Worm (Caenorhabditis elegans) whole organism, L1 larva: ENCODE measurements around the gene dpy-3.

Experiments
- aha-1 ChIP-seq: fragments of 150-350 bp; optimal IDR thresholded peaks from 2 replicates; lab custom pipeline; 2014; ENCODE audit warnings: missing biosample characterization, missing genetic modification characterization
- ama-1 ChIP-seq: fragments of 150-350 bp; optimal IDR thresholded peaks from 2 replicates; lab custom pipeline; 2014
- blmp-1 ChIP-seq: fragments of 150-350 bp; optimal IDR thresholded peaks from 2 replicates; lab custom pipeline; 2014; ENCODE audit warnings: missing biosample characterization, missing genetic modification characterization
- ceh-63 ChIP-seq: fragments of 200-800 bp; sonication (Bioruptor generic); optimal IDR thresholded peaks from 2 replicates; lab custom pipeline; 2018; ENCODE audit warnings: mild to moderate bottlenecking, missing genetic modification characterization, missing compliant biosample characterization
- dsc-1 ChIP-seq: sonication (generic microtip); optimal IDR thresholded peaks from 2 replicates; lab custom pipeline; 2016; ENCODE audit warnings: mild to moderate bottlenecking, missing genetic modification characterization, missing compliant biosample characterization
- efl-1 ChIP-seq, 4 experiments: fragments of 150-350 bp; optimal IDR thresholded peaks in 3 of 4; peaks in 1 of 4; 1 replicate in 1 of 4; 2 replicates in 3 of 4; lab custom pipeline; 2014; ENCODE audit warnings: missing biosample characterization in 2 of 4, missing genetic modification characterization in 2 of 4, missing genetic modification reagents in 2 of 4
- efl-3 ChIP-seq: fragments of 200-800 bp; sonication (Bioruptor generic); optimal IDR thresholded peaks from 2 replicates; lab custom pipeline; 2018; ENCODE audit warnings: mild to moderate bottlenecking, missing genetic modification characterization, missing compliant biosample characterization
- egl-27 ChIP-seq, 2 experiments: fragments of 150-350 bp in 1 of 2; sonication (generic microtip); optimal IDR thresholded peaks; 3 replicates each; lab custom pipeline; 2017 to 2018; ENCODE audit warnings: missing biosample characterization in 2 of 2, missing genetic modification characterization in 2 of 2, missing genetic modification reagents in 2 of 2
- elt-2 ChIP-seq: sonication (generic microtip); optimal IDR thresholded peaks from 2 replicates; lab custom pipeline; 2016; ENCODE audit warnings: missing genetic modification characterization, mild to moderate bottlenecking, inconsistent platforms, missing compliant biosample characterization, missing genetic modification reagents
- elt-3 ChIP-seq, 6 experiments: fragments of 150-350 bp in 1 of 6; sonication (generic microtip); optimal IDR thresholded peaks; 2 replicates each; lab custom pipeline; 2017 to 2018; ENCODE audit warnings: missing biosample characterization in 6 of 6, missing genetic modification characterization in 6 of 6, inconsistent platforms in 1 of 6
- fkh-4 ChIP-seq: sonication (generic microtip); optimal IDR thresholded peaks from 2 replicates; lab custom pipeline; 2016; ENCODE audit warnings: missing compliant biosample characterization, missing genetic modification characterization, borderline replicate concordance
- fkh-8 ChIP-seq: sonication (generic microtip); optimal IDR thresholded peaks from 2 replicates; lab custom pipeline; 2016; ENCODE audit warnings: mild to moderate bottlenecking, missing genetic modification characterization, missing compliant biosample characterization
- fos-1 ChIP-seq: fragments of 150-350 bp; optimal IDR thresholded peaks from 2 replicates; lab custom pipeline; 2014; ENCODE audit warnings: missing biosample characterization, missing genetic modification characterization
- grh-1 ChIP-seq: fragments of 200-800 bp; sonication (Bioruptor generic); IDR thresholded peaks from 2 replicates; pipeline ENCODE4 v1.3.6; 2022; ENCODE audit warnings: missing genetic modification reagents, missing genetic modification characterization, missing compliant biosample characterization
- hlh-17 ChIP-seq: fragments of 200-800 bp; sonication (Bioruptor generic); optimal IDR thresholded peaks from 2 replicates; lab custom pipeline; 2018; ENCODE audit warnings: missing genetic modification characterization, mild to moderate bottlenecking, missing compliant biosample characterization, moderate library complexity, borderline replicate concordance
- hlh-4 ChIP-seq: sonication (generic microtip); optimal IDR thresholded peaks from 2 replicates; lab custom pipeline; 2016; ENCODE audit warnings: mild to moderate bottlenecking, missing genetic modification characterization, missing compliant biosample characterization
- irx-1 ChIP-seq: sonication (generic microtip); optimal IDR thresholded peaks from 2 replicates; lab custom pipeline; 2016; ENCODE audit warnings: missing genetic modification characterization, missing compliant biosample characterization
- lin-14 ChIP-seq: fragments of 200-800 bp; sonication (Bioruptor generic); optimal IDR thresholded peaks from 2 replicates; lab custom pipeline; 2018; ENCODE audit warnings: mild to moderate bottlenecking, missing genetic modification characterization, moderate library complexity, missing compliant biosample characterization
- lin-35 ChIP-seq, 2 experiments: fragments of 150-350 bp; optimal IDR thresholded peaks; 2 replicates each; lab custom pipeline; 2014; ENCODE audit warnings: missing biosample characterization in 2 of 2, missing genetic modification characterization in 2 of 2, missing genetic modification reagents in 2 of 2
- lir-3 ChIP-seq: sonication (generic microtip); optimal IDR thresholded peaks from 2 replicates; lab custom pipeline; 2016; ENCODE audit warnings: mild to moderate bottlenecking, missing genetic modification characterization, moderate library complexity, missing compliant biosample characterization; ENCODE audit not compliant: poor library complexity
- mdl-1 ChIP-seq, 2 experiments: fragments of 150-350 bp; optimal IDR thresholded peaks; 2 replicates each; lab custom pipeline; 2014 to 2017; ENCODE audit warnings: missing biosample characterization in 2 of 2, missing genetic modification characterization in 2 of 2, inconsistent platforms in 1 of 2
- mef-2 ChIP-seq: fragments of 150-350 bp; optimal IDR thresholded peaks from 2 replicates; lab custom pipeline; 2014; ENCODE audit warnings: missing biosample characterization, missing genetic modification characterization
- mep-1 ChIP-seq: fragments of 150-350 bp; optimal IDR thresholded peaks from 2 replicates; lab custom pipeline; 2014; ENCODE audit warnings: missing biosample characterization, missing genetic modification characterization
- nhr-11 ChIP-seq: fragments of 150-350 bp; optimal IDR thresholded peaks from 2 replicates; lab custom pipeline; 2014; ENCODE audit warnings: missing biosample characterization, missing genetic modification characterization
- nhr-19 ChIP-seq: fragments of 200-800 bp; sonication (Bioruptor generic); conservative IDR thresholded peaks from 2 replicates; pipeline ENCODE4 v1.3.6; 2022; ENCODE audit warnings: missing genetic modification characterization, missing compliant biosample characterization
- nhr-20 ChIP-seq: sonication (generic microtip); optimal IDR thresholded peaks from 2 replicates; lab custom pipeline; 2016; ENCODE audit warnings: mild to moderate bottlenecking, missing genetic modification characterization, missing compliant biosample characterization
- nhr-28 ChIP-seq: fragments of 150-350 bp; optimal IDR thresholded peaks from 2 replicates; lab custom pipeline; 2014; ENCODE audit warnings: missing biosample characterization, missing genetic modification characterization
- nhr-71 ChIP-seq: sonication (generic microtip); optimal IDR thresholded peaks from 2 replicates; lab custom pipeline; 2016; ENCODE audit warnings: mild to moderate bottlenecking, missing genetic modification characterization, moderate library complexity, missing compliant biosample characterization
- nhr-77 ChIP-seq: fragments of 150-350 bp; optimal IDR thresholded peaks from 2 replicates; lab custom pipeline; 2014; ENCODE audit warnings: missing biosample characterization, missing genetic modification characterization
- nhr-85 ChIP-seq: sonication (generic microtip); peaks from one replicate; lab custom pipeline; 2016; ENCODE audit warnings: missing genetic modification characterization, inconsistent platforms, missing compliant biosample characterization
- nhr-90 ChIP-seq: sonication (generic microtip); optimal IDR thresholded peaks from 2 replicates; lab custom pipeline; 2016; ENCODE audit warnings: mild to moderate bottlenecking, missing genetic modification characterization, missing compliant biosample characterization; ENCODE audit not compliant: poor library complexity
- snpc-4 ChIP-seq: fragments of 150-350 bp; optimal IDR thresholded peaks from 2 replicates; lab custom pipeline; 2014; ENCODE audit warnings: missing biosample characterization, missing genetic modification characterization
- snu-23 ChIP-seq: sonication (generic microtip); optimal IDR thresholded peaks from 2 replicates; lab custom pipeline; 2016; ENCODE audit warnings: missing genetic modification characterization, missing compliant biosample characterization
- sptf-1 ChIP-seq: fragments of 150-350 bp; optimal IDR thresholded peaks from 2 replicates; lab custom pipeline; 2014; ENCODE audit warnings: missing biosample characterization, missing genetic modification characterization
- tbx-2 ChIP-seq: sonication (generic microtip); optimal IDR thresholded peaks from 2 replicates; lab custom pipeline; 2016; ENCODE audit warnings: missing genetic modification characterization, missing compliant biosample characterization
- unc-130 ChIP-seq: fragments of 150-350 bp; optimal IDR thresholded peaks from 2 replicates; lab custom pipeline; 2017; ENCODE audit warnings: missing biosample characterization, missing genetic modification characterization, inconsistent platforms
- unc-98 ChIP-seq: fragments of 200-800 bp; sonication (Bioruptor generic); IDR thresholded peaks from 2 replicates; pipeline ENCODE4 v1.3.6; 2022; ENCODE audit warnings: missing genetic modification characterization, missing compliant biosample characterization
- vab-15 ChIP-seq: sonication (generic microtip); optimal IDR thresholded peaks from 2 replicates; lab custom pipeline; 2017; ENCODE audit warnings: missing genotype, mild to moderate bottlenecking, missing genetic modification characterization, missing compliant biosample characterization
- xbp-1 ChIP-seq: sonication (generic microtip); optimal IDR thresholded peaks from 2 replicates; lab custom pipeline; 2016; ENCODE audit warnings: missing genetic modification characterization, missing compliant biosample characterization

Gene dpy-3

ce11 chrX:2178410-2178944, 33.0 kb upstream of the dpy-3 start (continued):
- TF ChIP-seq lin-35 (GFP tag; optimal IDR thresholded peaks at IDR 0.05; lab: Kevin White, UChicago) (peak in 1 of 2 experiments; percentile 4), unc-130 (tag; lab: Kevin White, UChicago) (no peak), vab-15 (tag; lab: Kevin White, UChicago) (no peak), tbx-2 (tag; lab: Kevin White, UChicago) (no peak), fkh-4 (tag; lab: Kevin White, UChicago) (no peak), lir-3 (tag; lab: Kevin White, UChicago) (no peak), ama-1 (lab: Kevin White, UChicago) (no peak), nhr-28 (tag; lab: Kevin White, UChicago) (no peak), efl-3 (GFP tag; lab: Kevin White, UChicago) (no peak), elt-3 (tag; optimal IDR thresholded peaks at IDR 0.05; lab: Kevin White, UChicago) (peak in 1 of 6 experiments; percentile 46), snpc-4 (tag; lab: Kevin White, UChicago) (no peak), xbp-1 (tag; lab: Kevin White, UChicago) (no peak), sptf-1 (tag; lab: Kevin White, UChicago) (no peak), lin-14 (GFP tag; lab: Kevin White, UChicago) (peak; percentile 8), hlh-4 (tag; lab: Kevin White, UChicago) (no peak), egl-27 (tag; optimal IDR thresholded peaks at IDR 0.05; lab: Kevin White, UChicago) (no peak), ceh-63 (no peak), fos-1 (tag; lab: Kevin White, UChicago) (no peak), aha-1 (tag; lab: Kevin White, UChicago) (no peak), grh-1 (GFP tag; lab: Robert Waterston, UW) (no peak), irx-1 (no peak), mef-2 (tag; lab: Kevin White, UChicago) (no peak), hlh-17 (GFP tag; lab: Kevin White, UChicago) (no peak)
- TF ChIP-seq, all 84 proteins: peak for 8

DNA sequence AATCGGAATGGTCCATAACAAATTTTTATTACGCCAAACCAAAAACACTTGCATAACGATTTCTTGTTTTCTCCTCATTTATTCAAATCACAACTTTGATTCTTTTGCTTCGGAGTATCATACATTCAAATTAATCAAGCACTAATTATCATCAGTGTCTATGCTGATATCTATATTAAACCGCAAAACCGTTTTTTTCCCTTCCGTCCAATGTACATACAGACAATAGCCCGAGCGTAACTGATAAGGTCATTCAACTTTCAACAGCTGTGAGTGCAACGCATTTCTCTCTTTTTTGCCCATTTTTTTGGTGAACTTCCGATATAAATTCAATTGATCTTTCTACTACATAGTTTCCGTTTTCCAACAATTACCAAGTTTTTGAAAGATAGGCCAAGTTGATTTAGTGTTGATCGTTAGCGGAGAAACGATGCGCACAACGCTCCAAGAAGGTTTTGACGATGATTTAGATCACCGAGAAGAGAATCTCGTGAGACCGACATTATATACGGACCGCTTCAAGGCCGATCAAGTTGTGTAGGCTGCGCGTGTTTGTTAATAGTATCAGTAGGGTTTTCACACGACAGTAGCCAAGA, 32.4 kb upstream of the dpy-3 start:
- no peak for TF ChIP-seq efl-1 (optimal IDR thresholded peaks at IDR 0.05; lab: Kevin White, UChicago)
- TF ChIP-seq efl-1 (GFP tag; optimal IDR thresholded peaks at IDR 0.05 in 1 of 2; lab: Kevin White, UChicago), result peak in 1 of 2 experiments; percentile 39
- no peak for TF ChIP-seq vab-15 (tag; lab: Kevin White, UChicago)
- peak; percentile 52 for TF ChIP-seq unc-130 (tag; lab: Kevin White, UChicago)
- TF ChIP-seq snu-23 (GFP tag; lab: Kevin White, UChicago), result peak; percentile 33
- TF ChIP-seq elt-3 (tag; optimal IDR thresholded peaks at IDR 0.05; lab: Kevin White, UChicago), result peak in 5 of 6 experiments; percentile 44 to 72 (median 68)
- peak; percentile 60 for TF ChIP-seq lin-14 (GFP tag; lab: Kevin White, UChicago)
- TF ChIP-seq nhr-71, result peak; percentile 30
- peak; percentile 30 for TF ChIP-seq nhr-20 (tag; lab: Kevin White, UChicago)
- no peak for TF ChIP-seq dsc-1 (tag; lab: Kevin White, UChicago)
- no peak for TF ChIP-seq fkh-8 (tag; lab: Kevin White, UChicago)
- peak; percentile 54 for TF ChIP-seq nhr-90
- peak; percentile 88 for TF ChIP-seq nhr-85 (tag; lab: Kevin White, UChicago)
- TF ChIP-seq mep-1 (tag; lab: Kevin White, UChicago), result peak; percentile 11
- peak; percentile 73 for TF ChIP-seq blmp-1
- 0 out of 2 replicates have a peak, but pooled peaks have one; percentile 3 for TF ChIP-seq nhr-19 (GFP tag; lab: Robert Waterston, UW)
- peak; percentile 66 for TF ChIP-seq elt-2
- TF ChIP-seq unc-98, result no peak
- no peak for TF ChIP-seq nhr-77 (tag; lab: Kevin White, UChicago)
- TF ChIP-seq nhr-11, result no peak
- TF ChIP-seq tbx-2 (tag; lab: Kevin White, UChicago), result peak; percentile 5
- TF ChIP-seq mdl-1 (tag; optimal IDR thresholded peaks at IDR 0.05; lab: Kevin White, UChicago), result peak in 1 of 2 experiments; percentile 24
